Worm (Caenorhabditis elegans): ENCODE measurements around the gene fubl-1.

DNA sequence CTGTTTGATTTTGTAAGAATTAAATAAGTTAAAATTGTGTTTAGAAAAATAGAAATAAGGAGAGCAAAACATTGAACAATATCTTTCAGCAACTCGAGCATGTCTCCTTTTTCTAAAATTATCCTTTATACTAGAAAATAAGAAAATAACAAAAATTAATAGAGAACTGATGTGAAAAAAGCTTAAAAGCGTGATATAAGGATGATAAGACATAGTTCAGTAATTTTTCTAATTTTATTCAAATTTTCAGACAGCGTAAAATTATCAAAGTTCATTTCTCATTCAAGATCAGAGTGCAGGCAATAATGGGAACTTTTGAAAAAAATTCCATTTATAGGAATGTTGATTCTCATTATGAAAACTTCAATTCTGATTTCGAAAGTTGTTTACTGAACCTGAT, 5.3 kb downstream of the fubl-1 start, which contains the start of gene str-182:
- TF ChIP-seq unc-62 (GFP tag; optimal IDR thresholded peaks at IDR 0.05): no peak
- TF ChIP-seq repo-1 (tag; optimal IDR thresholded peaks at IDR 0.05): no peak
- no peak for TF ChIP-seq zim-3 (tag; optimal IDR thresholded peaks at IDR 0.05)
- no peak for TF ChIP-seq mcd-1 (GFP tag; IDR thresholded peaks at IDR 0.05)
